Worm (Caenorhabditis elegans) whole organism, L3 larva: ENCODE data around the gene F28D1.6.

ENCODE experiments used
- R02D3.7 ChIP-seq: fragments of 150-350 bp; optimal IDR thresholded peaks from 2 replicates; lab custom pipeline; 2014; ENCODE audit warnings: missing biosample characterization, missing genetic modification characterization
- ZK546.5 ChIP-seq: sonication (generic microtip); optimal IDR thresholded peaks from 2 replicates; lab custom pipeline; 2017; ENCODE audit warnings: missing biosample characterization, missing genetic modification characterization
- aly-2 ChIP-seq: fragments of 150-350 bp; optimal IDR thresholded peaks from 2 replicates; lab custom pipeline; 2014; ENCODE audit warnings: missing biosample characterization, missing genetic modification characterization
- ama-1 ChIP-seq: fragments of 150-350 bp; optimal IDR thresholded peaks from 2 replicates; lab custom pipeline; 2018
- ceh-16 ChIP-seq: sonication (generic microtip); optimal IDR thresholded peaks from 2 replicates; lab custom pipeline; 2017; ENCODE audit warnings: missing biosample characterization, missing genetic modification characterization
- ceh-28 ChIP-seq: fragments of 150-350 bp; optimal IDR thresholded peaks from 2 replicates; lab custom pipeline; 2014; ENCODE audit warnings: missing biosample characterization, missing genetic modification reagents, missing genetic modification characterization
- ceh-82 ChIP-seq: fragments of 150-350 bp; optimal IDR thresholded peaks from 2 replicates; lab custom pipeline; 2014; ENCODE audit warnings: missing biosample characterization, missing genetic modification characterization
- ceh-9 ChIP-seq: sonication (generic microtip); optimal IDR thresholded peaks from 2 replicates; lab custom pipeline; 2018; ENCODE audit warnings: missing biosample characterization, missing genetic modification characterization
- daf-12 ChIP-seq: fragments of 150-350 bp; optimal IDR thresholded peaks from 2 replicates; lab custom pipeline; 2014; ENCODE audit warnings: missing biosample characterization, missing genetic modification reagents, missing genetic modification characterization
- egl-27 ChIP-seq: sonication (generic microtip); optimal IDR thresholded peaks from 4 replicates; lab custom pipeline; 2017; ENCODE audit warnings: missing biosample characterization, missing genetic modification reagents, missing genetic modification characterization
- egl-5 ChIP-seq: fragments of 150-350 bp; optimal IDR thresholded peaks from 2 replicates; lab custom pipeline; 2017; ENCODE audit warnings: missing biosample characterization, missing genetic modification reagents, missing genetic modification characterization, inconsistent platforms
- elt-1 ChIP-seq: fragments of 150-350 bp; optimal IDR thresholded peaks from 2 replicates; lab custom pipeline; 2014; ENCODE audit warnings: missing biosample characterization, missing genetic modification characterization
- elt-2 ChIP-seq: sonication (generic microtip); optimal IDR thresholded peaks from 2 replicates; lab custom pipeline; 2016; ENCODE audit warnings: missing genetic modification reagents, mild to moderate bottlenecking, missing genetic modification characterization, missing compliant biosample characterization
- eor-1 ChIP-seq, 2 experiments: fragments of 150-350 bp; optimal IDR thresholded peaks; 2 replicates each; lab custom pipeline; 2014 to 2018; ENCODE audit warnings: missing biosample characterization in 2 of 2, missing genetic modification characterization in 2 of 2
- fkh-10 ChIP-seq: sonication (generic microtip); optimal IDR thresholded peaks from 2 replicates; lab custom pipeline; 2017; ENCODE audit warnings: missing biosample characterization, missing genetic modification reagents, missing genetic modification characterization
- fkh-2 ChIP-seq: fragments of 150-350 bp; optimal IDR thresholded peaks from 2 replicates; lab custom pipeline; 2014; ENCODE audit warnings: missing biosample characterization, missing genetic modification reagents, missing genetic modification characterization
- fos-1 ChIP-seq: fragments of 150-350 bp; optimal IDR thresholded peaks from 2 replicates; lab custom pipeline; 2014; ENCODE audit warnings: missing biosample characterization, missing genetic modification characterization
- hmg-11 ChIP-seq: sonication (generic microtip); optimal IDR thresholded peaks from 2 replicates; lab custom pipeline; 2016; ENCODE audit warnings: missing genetic modification characterization, missing compliant biosample characterization
- jun-1 ChIP-seq: fragments of 150-350 bp; optimal IDR thresholded peaks from 2 replicates; lab custom pipeline; 2014; ENCODE audit warnings: missing biosample characterization, missing genetic modification reagents, missing genetic modification characterization
- lin-39 ChIP-seq: fragments of 150-350 bp; optimal IDR thresholded peaks from 2 replicates; lab custom pipeline; 2018; ENCODE audit warnings: missing biosample characterization, missing genetic modification reagents, missing genetic modification characterization
- mdl-1 ChIP-seq: fragments of 150-350 bp; optimal IDR thresholded peaks from 2 replicates; lab custom pipeline; 2014; ENCODE audit warnings: missing biosample characterization, missing genetic modification characterization
- nfya-1 ChIP-seq: sonication (generic microtip); optimal IDR thresholded peaks from 2 replicates; lab custom pipeline; 2017; ENCODE audit warnings: missing genetic modification characterization, mild to moderate bottlenecking, missing compliant biosample characterization, antibody characterized with exemption, moderate library complexity; ENCODE audit not compliant: insufficient read depth
- nhr-11 ChIP-seq: fragments of 150-350 bp; optimal IDR thresholded peaks from 2 replicates; lab custom pipeline; 2014; ENCODE audit warnings: missing biosample characterization, missing genetic modification characterization
- nhr-12 ChIP-seq: fragments of 150-350 bp; optimal IDR thresholded peaks from 2 replicates; lab custom pipeline; 2014; ENCODE audit warnings: missing biosample characterization, missing genetic modification characterization
- nhr-23 ChIP-seq: fragments of 150-350 bp; optimal IDR thresholded peaks from 2 replicates; lab custom pipeline; 2014; ENCODE audit warnings: missing biosample characterization, missing genetic modification reagents, missing genetic modification characterization
- nhr-237 ChIP-seq: fragments of 150-350 bp; optimal IDR thresholded peaks from 2 replicates; lab custom pipeline; 2014; ENCODE audit warnings: missing biosample characterization, missing genetic modification characterization
- nhr-25 ChIP-seq: sonication (generic microtip); optimal IDR thresholded peaks from 2 replicates; lab custom pipeline; 2017; ENCODE audit warnings: missing biosample characterization, missing genetic modification characterization
- nhr-43 ChIP-seq: sonication (generic microtip); optimal IDR thresholded peaks from 2 replicates; lab custom pipeline; 2016; ENCODE audit warnings: mild to moderate bottlenecking, missing genetic modification characterization, missing compliant biosample characterization; ENCODE audit not compliant: poor library complexity, severe bottlenecking
- nhr-67 ChIP-seq: fragments of 150-350 bp; optimal IDR thresholded peaks from 2 replicates; lab custom pipeline; 2014; ENCODE audit warnings: missing biosample characterization, missing genetic modification characterization
- nhr-76 ChIP-seq: fragments of 150-350 bp; sonication (generic microtip); optimal IDR thresholded peaks from 5 replicates; lab custom pipeline; 2014; ENCODE audit warnings: missing biosample characterization, missing genetic modification characterization
- nhr-77 ChIP-seq: fragments of 150-350 bp; optimal IDR thresholded peaks from 2 replicates; lab custom pipeline; 2014; ENCODE audit warnings: missing biosample characterization, missing genetic modification characterization
- pqm-1 ChIP-seq: fragments of 150-350 bp; optimal IDR thresholded peaks from 2 replicates; lab custom pipeline; 2017; ENCODE audit warnings: missing biosample characterization, missing genetic modification characterization, inconsistent platforms
- sea-2 ChIP-seq: fragments of 150-350 bp; sonication (generic microtip); optimal IDR thresholded peaks from 4 replicates; lab custom pipeline; 2014; ENCODE audit warnings: missing biosample characterization, missing genetic modification reagents, missing genetic modification characterization
- skn-1 ChIP-seq: fragments of 150-350 bp; optimal IDR thresholded peaks from 2 replicates; lab custom pipeline; 2014; ENCODE audit warnings: missing biosample characterization, missing genetic modification characterization
- snpc-4 ChIP-seq: fragments of 150-350 bp; optimal IDR thresholded peaks from 2 replicates; lab custom pipeline; 2014; ENCODE audit warnings: missing biosample characterization, missing genetic modification characterization
- tbx-2 ChIP-seq: sonication (generic microtip); optimal IDR thresholded peaks from 2 replicates; lab custom pipeline; 2016; ENCODE audit warnings: mild to moderate bottlenecking, missing genetic modification characterization, missing compliant biosample characterization
- unc-39 ChIP-seq: sonication (generic microtip); optimal IDR thresholded peaks from 4 replicates; lab custom pipeline; 2017; ENCODE audit warnings: missing biosample characterization, missing genetic modification characterization
- zag-1 ChIP-seq: fragments of 150-350 bp; optimal IDR thresholded peaks from 2 replicates; lab custom pipeline; 2014; ENCODE audit warnings: missing biosample characterization, missing genetic modification characterization
- ztf-11 ChIP-seq: fragments of 150-350 bp; optimal IDR thresholded peaks from 2 replicates; lab custom pipeline; 2014; ENCODE audit warnings: missing biosample characterization, missing genetic modification characterization
- ztf-4 ChIP-seq: fragments of 150-350 bp; optimal IDR thresholded peaks from 2 replicates; lab custom pipeline; 2014; ENCODE audit warnings: missing biosample characterization, missing genetic modification characterization

Gene F28D1.6

DNA sequence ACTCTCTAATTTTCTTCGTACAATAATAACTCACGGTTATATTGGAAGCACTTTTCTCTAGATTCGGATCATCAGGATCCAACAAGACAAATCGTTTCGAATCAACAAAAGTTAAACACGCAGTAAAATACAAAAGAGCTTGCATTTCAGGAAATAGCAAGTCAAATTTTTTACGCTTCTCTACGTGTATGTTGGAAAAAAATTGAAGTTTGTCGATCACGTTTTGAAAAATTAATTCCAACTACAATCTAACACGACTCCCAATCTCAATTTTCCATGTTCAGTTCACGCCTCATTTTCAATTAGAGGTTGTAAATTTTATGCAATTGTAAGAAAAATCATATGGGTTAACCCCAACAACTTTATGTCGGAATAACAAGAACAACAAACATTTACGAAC, 5.0 kb upstream of the F28D1.6 start, which contains the start of gene spe-45:
Gene spe-45, minus strand, starts transcription at position 145 of the 400 bp plus-strand sequence.
- TF ChIP-seq elt-2 (tag; lab: Kevin White, UChicago) (no peak), daf-12 (tag; lab: Kevin White, UChicago) (no peak), nhr-43 (tag; lab: Kevin White, UChicago) (no peak), unc-39 (tag; lab: Kevin White, UChicago) (no peak), nhr-237 (tag; lab: Kevin White, UChicago) (no peak), nhr-12 (no peak), skn-1 (no peak), ceh-9 (tag; lab: Kevin White, UChicago) (no peak), ama-1 (no peak)

DNA sequence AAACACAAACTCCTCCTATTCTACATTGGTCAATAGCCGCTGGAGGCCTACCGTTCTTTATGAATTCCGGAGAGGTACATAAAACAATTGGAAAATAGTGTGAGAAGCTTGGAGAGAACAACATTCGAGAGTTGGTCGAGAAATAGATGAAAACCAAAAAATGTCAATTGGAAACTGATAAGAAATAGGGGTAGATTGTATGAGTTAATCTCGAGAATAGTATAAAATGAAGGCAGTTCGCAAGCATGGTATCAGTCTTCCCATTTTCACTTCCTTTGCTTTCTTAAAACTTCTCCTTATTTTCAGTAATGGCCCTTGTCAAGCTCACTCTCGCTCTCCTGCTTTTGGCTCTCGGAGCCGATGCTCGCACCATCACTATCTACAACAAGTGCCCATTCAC, 2.1 kb downstream of the F28D1.6 start, which contains the start of gene thn-2:
Gene thn-2, plus strand, starts transcription at position 307 of the 400 bp plus-strand sequence.
- TF ChIP-seq R02D3.7 (tag; lab: Kevin White, UChicago) = no peak
- peak; percentile 26 for TF ChIP-seq elt-2 (tag; lab: Kevin White, UChicago)

ce11 chrIV:12379784-12380183, 5.2 kb downstream of the F28D1.6 start, which contains the start of gene thn-1:
Gene thn-1, plus strand, starts transcription at chrIV:12380084.
- no peak for TF ChIP-seq ceh-28
- no peak for TF ChIP-seq egl-27 (tag; lab: Kevin White, UChicago)
- TF ChIP-seq ama-1 = no peak
- no peak for TF ChIP-seq egl-5
- no peak for TF ChIP-seq ceh-9 (tag; lab: Kevin White, UChicago)
- TF ChIP-seq ztf-11 (tag; lab: Kevin White, UChicago) = no peak
- no peak for TF ChIP-seq ztf-4 (tag; lab: Kevin White, UChicago)
- no peak for TF ChIP-seq nhr-43 (tag; lab: Kevin White, UChicago)
- no peak for TF ChIP-seq hmg-11 (tag; lab: Kevin White, UChicago)
- TF ChIP-seq nhr-25 = no peak
- no peak for TF ChIP-seq nhr-77 (tag; lab: Kevin White, UChicago)
- TF ChIP-seq ZK546.5 (tag; lab: Kevin White, UChicago) = no peak
- TF ChIP-seq nfya-1 = no peak
- no peak for TF ChIP-seq nhr-67 (tag; lab: Kevin White, UChicago)
- TF ChIP-seq aly-2 = no peak
- TF ChIP-seq unc-39 (tag; lab: Kevin White, UChicago) = no peak
- TF ChIP-seq nhr-76 (tag; lab: Kevin White, UChicago) = no peak
- TF ChIP-seq mdl-1 (tag; lab: Kevin White, UChicago) = no peak

DNA sequence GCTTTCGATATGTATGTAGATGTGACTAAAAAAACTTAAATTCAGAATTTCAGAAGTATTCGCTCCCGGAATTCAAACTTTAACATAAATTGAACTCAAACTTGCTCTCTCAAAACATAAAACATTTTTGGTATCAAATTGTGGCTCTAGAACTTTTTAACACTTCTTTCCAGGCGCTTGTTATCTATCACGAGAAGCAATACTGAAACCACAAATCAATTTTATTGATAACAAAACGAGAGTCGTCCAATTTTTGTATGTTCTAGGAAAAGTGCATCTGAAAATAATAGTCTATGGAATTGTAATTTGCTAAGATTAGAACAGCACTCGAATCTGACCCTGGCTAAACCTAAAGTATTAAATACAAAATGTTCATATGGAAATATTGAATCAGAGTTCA, 6.0 kb downstream of the F28D1.6 start:
- TF ChIP-seq pqm-1 (tag; lab: Kevin White, UChicago) (peak; percentile 76), ceh-28 (no peak), ztf-4 (tag; lab: Kevin White, UChicago) (no peak), fos-1 (tag; lab: Kevin White, UChicago) (no peak), elt-2 (tag; lab: Kevin White, UChicago) (peak; percentile 72)

- TF ChIP-seq unc-39 (tag; lab: Kevin White, UChicago) = no peak
- no peak for TF ChIP-seq nhr-43 (tag; lab: Kevin White, UChicago)
- TF ChIP-seq zag-1 = no peak
- no peak for TF ChIP-seq nhr-12
- no peak for TF ChIP-seq daf-12 (tag; lab: Kevin White, UChicago)
- no peak for TF ChIP-seq ceh-82
- TF ChIP-seq aly-2 = no peak
- TF ChIP-seq ceh-9 (tag; lab: Kevin White, UChicago) = no peak
- no peak for TF ChIP-seq eor-1 (tag; optimal IDR thresholded peaks at IDR 0.05; lab: Kevin White, UChicago)
- TF ChIP-seq ceh-28 = no peak
- TF ChIP-seq nhr-11 (tag; lab: Kevin White, UChicago) = no peak
- TF ChIP-seq elt-2 (tag; lab: Kevin White, UChicago) = no peak
- TF ChIP-seq snpc-4 (tag; lab: Kevin White, UChicago) = no peak
- no peak for TF ChIP-seq nhr-67 (tag; lab: Kevin White, UChicago)
Observed at ce11 chrIV:12376021-12376420, 8.9 kb downstream of the F28D1.6 start, which contains the start of gene atz-1. Gene atz-1, minus strand, starts transcription at chrIV:12376121.

DNA sequence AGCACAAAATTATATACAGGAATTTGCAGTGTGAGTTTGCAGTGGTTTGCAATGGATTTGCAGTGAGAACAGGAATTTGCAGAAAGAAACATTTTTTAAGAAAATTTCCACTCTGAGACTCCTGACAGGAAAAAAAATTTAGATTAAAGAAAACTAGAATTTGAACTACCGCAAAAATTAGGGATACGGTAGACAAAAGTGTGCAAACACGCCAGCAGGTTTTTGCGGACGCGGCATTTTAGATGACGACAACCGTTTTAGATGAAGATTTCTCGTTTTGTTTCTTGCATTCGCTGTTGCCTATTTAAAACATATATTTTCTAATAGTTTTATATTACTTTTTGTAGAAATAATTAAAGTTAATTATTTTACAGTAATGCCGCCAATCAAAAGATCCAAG, 13.1 kb downstream of the F28D1.6 start, which contains the start of gene wdr-46:
Gene wdr-46, plus strand, starts transcription at position 375 of the 400 bp plus-strand sequence.
- TF ChIP-seq nhr-12 = no peak
- TF ChIP-seq unc-39 (tag; lab: Kevin White, UChicago) = no peak
- TF ChIP-seq fkh-10 (GFP tag; lab: Kevin White, UChicago) = no peak
- peak; percentile 62 for TF ChIP-seq ceh-28
- no peak for TF ChIP-seq mdl-1 (tag; lab: Kevin White, UChicago)
- TF ChIP-seq hmg-11 (tag; lab: Kevin White, UChicago) = no peak
- no peak for TF ChIP-seq eor-1 (tag; optimal IDR thresholded peaks at IDR 0.05; lab: Kevin White, UChicago)
- no peak for TF ChIP-seq daf-12 (tag; lab: Kevin White, UChicago)
- TF ChIP-seq ceh-16 (tag; lab: Kevin White, UChicago) = no peak
- peak; percentile 71 for TF ChIP-seq jun-1 (tag; lab: Kevin White, UChicago)
- TF ChIP-seq nhr-11 (tag; lab: Kevin White, UChicago) = no peak
- TF ChIP-seq nfya-1 = peak; percentile 95
- peak; percentile 19 for TF ChIP-seq elt-1 (tag; lab: Kevin White, UChicago)
- TF ChIP-seq ama-1 = peak; percentile 77
- no peak for TF ChIP-seq snpc-4 (tag; lab: Kevin White, UChicago)
- peak; percentile 62 for TF ChIP-seq ceh-82
- no peak for TF ChIP-seq sea-2 (GFP tag; lab: Kevin White, UChicago)
- TF ChIP-seq nhr-67 (tag; lab: Kevin White, UChicago) = no peak
- peak; percentile 54 for TF ChIP-seq tbx-2 (tag; lab: Kevin White, UChicago)
- peak; percentile 82 for TF ChIP-seq nhr-23 (tag; lab: Kevin White, UChicago)
- peak; percentile 87 for TF ChIP-seq nhr-43 (tag; lab: Kevin White, UChicago)
- TF ChIP-seq fkh-2 (tag; lab: Kevin White, UChicago) = no peak
- TF ChIP-seq R02D3.7 (tag; lab: Kevin White, UChicago) = peak; percentile 80
- TF ChIP-seq lin-39 (tag; lab: Kevin White, UChicago) = peak; percentile 40
